Fruit fly (Drosophila melanogaster) whole organism, wandering third instar larva: ENCODE measurements around the gene CG6961.
A peak's percentile ranks its signal among the peaks of the same experiment; 100 is the strongest.

Source experiments
- Abd-B ChIP-seq: fragments of >200 bp; optimal IDR thresholded peaks from 2 replicates; lab custom pipeline; 2017; ENCODE audit warnings: missing biosample characterization, missing genetic modification characterization
- CG32264 ChIP-seq: fragments of 200-800 bp; sonication (Bioruptor generic); optimal IDR thresholded peaks from 2 replicates; lab custom pipeline; 2016; ENCODE audit warnings: missing biosample characterization, missing genetic modification characterization
- CrebA ChIP-seq: fragments of 200-800 bp; sonication (Bioruptor generic); optimal IDR thresholded peaks from 2 replicates; lab custom pipeline; 2016; ENCODE audit warnings: missing biosample characterization, mild to moderate bottlenecking, missing genetic modification characterization, borderline replicate concordance
- Dfd ChIP-seq: fragments of >200 bp; optimal IDR thresholded peaks from 2 replicates; lab custom pipeline; 2017; ENCODE audit warnings: missing biosample characterization, missing genetic modification characterization
- Dif ChIP-seq: fragments of 200-275, 200-300 bp; sonication (Bioruptor generic); optimal IDR thresholded peaks from 2 replicates; lab custom pipeline; 2018; ENCODE audit warnings: missing biosample characterization, missing genetic modification characterization; ENCODE audit not compliant: partially characterized antibody
- HLH106 ChIP-seq: fragments of 200-800 bp; optimal IDR thresholded peaks from 3 replicates; lab custom pipeline; 2019; ENCODE audit warnings: missing biosample characterization, mild to moderate bottlenecking, missing genetic modification characterization, moderate library complexity
- Hnf4 ChIP-seq: fragments of 200-800 bp; sonication (Bioruptor generic); optimal IDR thresholded peaks from 2 replicates; lab custom pipeline; 2016; ENCODE audit warnings: missing biosample characterization, mild to moderate bottlenecking, missing genetic modification characterization
- Hr78 ChIP-seq: fragments of >200 bp; optimal IDR thresholded peaks from 2 replicates; lab custom pipeline; 2017; ENCODE audit warnings: missing biosample characterization, missing genetic modification characterization
- Hr83 ChIP-seq: fragments of 200-300 bp; sonication (Bioruptor generic); optimal IDR thresholded peaks from 2 replicates; lab custom pipeline; 2016; ENCODE audit warnings: missing biosample characterization, mild to moderate bottlenecking, missing genetic modification characterization, moderate library complexity; ENCODE audit not compliant: poor library complexity, severe bottlenecking
- Jra ChIP-seq: sonication (Bioruptor generic); optimal IDR thresholded peaks from 2 replicates; lab custom pipeline; 2016; ENCODE audit warnings: missing biosample characterization, missing genetic modification characterization
- Mio ChIP-seq: sonication (Bioruptor generic); optimal IDR thresholded peaks from 2 replicates; lab custom pipeline; 2016; ENCODE audit warnings: missing biosample characterization, missing genetic modification characterization
- N ChIP-seq: fragments of >200 bp; optimal IDR thresholded peaks from 2 replicates; lab custom pipeline; 2018; ENCODE audit warnings: missing biosample characterization, missing external identifiers, missing genetic modification characterization
- OdsH ChIP-seq: fragments of 200-800 bp; sonication (Bioruptor generic); optimal IDR thresholded peaks from 2 replicates; lab custom pipeline; 2016; ENCODE audit warnings: missing biosample characterization, mild to moderate bottlenecking, missing genetic modification characterization
- Rel ChIP-seq, 2 experiments: fragments of 200-800 bp; sonication (Bioruptor generic) in 1 of 2; optimal IDR thresholded peaks; 2 replicates in 1 of 2; 3 replicates in 1 of 2; lab custom pipeline; 2016 to 2019; ENCODE audit warnings: mild to moderate bottlenecking in 2 of 2, missing biosample characterization in 2 of 2, missing genetic modification characterization in 2 of 2, moderate library complexity in 1 of 2
- Sp1 ChIP-seq: fragments of 200-800 bp; sonication (Bioruptor generic); optimal IDR thresholded peaks from 3 replicates; lab custom pipeline; 2019; ENCODE audit warnings: missing biosample characterization, mild to moderate bottlenecking, missing genetic modification characterization, moderate library complexity
- br ChIP-seq: fragments of 200-800 bp; sonication (Bioruptor generic); optimal IDR thresholded peaks from 2 replicates; lab custom pipeline; 2016; ENCODE audit warnings: missing biosample characterization, missing genetic modification characterization
- brk ChIP-seq: fragments of 200-800 bp; sonication (Bioruptor generic); optimal IDR thresholded peaks from 2 replicates; lab custom pipeline; 2016; ENCODE audit warnings: missing biosample characterization, mild to moderate bottlenecking, missing genetic modification characterization
- dmrt93B ChIP-seq: fragments of 200-800 bp; sonication (Bioruptor generic); optimal IDR thresholded peaks from 2 replicates; lab custom pipeline; 2018; ENCODE audit warnings: missing biosample characterization, mild to moderate bottlenecking, missing genetic modification characterization
- dsf ChIP-seq: sonication (Bioruptor generic); optimal IDR thresholded peaks from 2 replicates; lab custom pipeline; 2016; ENCODE audit warnings: missing biosample characterization, missing genetic modification characterization, borderline replicate concordance
- ey ChIP-seq: fragments of 200-800 bp; sonication (Bioruptor generic); optimal IDR thresholded peaks from 2 replicates; lab custom pipeline; 2016; ENCODE audit warnings: missing biosample characterization, missing genetic modification characterization
- fru ChIP-seq: fragments of 200-800 bp; sonication (Bioruptor generic); optimal IDR thresholded peaks from 3 replicates; lab custom pipeline; 2016; ENCODE audit warnings: missing biosample characterization, mild to moderate bottlenecking, missing genetic modification characterization
- jim ChIP-seq: fragments of 175-275, 200-325 bp; sonication (Bioruptor generic); optimal IDR thresholded peaks from 2 replicates; lab custom pipeline; 2016; ENCODE audit warnings: missing biosample characterization, mild to moderate bottlenecking, missing genetic modification characterization
- lola ChIP-seq: fragments of >200 bp; optimal IDR thresholded peaks from 2 replicates; lab custom pipeline; 2017; ENCODE audit warnings: missing biosample characterization, missing genetic modification characterization
- pan ChIP-seq: fragments of >200 bp; optimal IDR thresholded peaks from 2 replicates; lab custom pipeline; 2017
- psq ChIP-seq: fragments of 200-800 bp; sonication (Bioruptor generic); optimal IDR thresholded peaks from 3 replicates; lab custom pipeline; 2017; ENCODE audit warnings: missing biosample characterization, mild to moderate bottlenecking, missing genetic modification characterization, moderate library complexity
- rgr ChIP-seq: fragments of 200-800 bp; sonication (Bioruptor generic); optimal IDR thresholded peaks from 3 replicates; lab custom pipeline; 2016; ENCODE audit warnings: missing biosample characterization, mild to moderate bottlenecking, missing genetic modification characterization
- sage ChIP-seq: fragments of 200-800 bp; sonication (Bioruptor generic); optimal IDR thresholded peaks from 2 replicates; lab custom pipeline; 2016; ENCODE audit warnings: missing biosample characterization, mild to moderate bottlenecking, missing genetic modification characterization
- sv ChIP-seq: fragments of 200-800 bp; sonication (Bioruptor generic); optimal IDR thresholded peaks from 3 replicates; lab custom pipeline; 2016; ENCODE audit warnings: missing biosample characterization, missing genetic modification characterization
- usp ChIP-seq: fragments of >200 bp; optimal IDR thresholded peaks from 2 replicates; lab custom pipeline; 2017; ENCODE audit warnings: missing biosample characterization, missing genetic modification characterization
- woc ChIP-seq: sonication (Bioruptor generic); optimal IDR thresholded peaks from 2 replicates; lab custom pipeline; 2016; ENCODE audit warnings: missing biosample characterization, mild to moderate bottlenecking, missing genetic modification characterization

The CG6961 gene

DNA sequence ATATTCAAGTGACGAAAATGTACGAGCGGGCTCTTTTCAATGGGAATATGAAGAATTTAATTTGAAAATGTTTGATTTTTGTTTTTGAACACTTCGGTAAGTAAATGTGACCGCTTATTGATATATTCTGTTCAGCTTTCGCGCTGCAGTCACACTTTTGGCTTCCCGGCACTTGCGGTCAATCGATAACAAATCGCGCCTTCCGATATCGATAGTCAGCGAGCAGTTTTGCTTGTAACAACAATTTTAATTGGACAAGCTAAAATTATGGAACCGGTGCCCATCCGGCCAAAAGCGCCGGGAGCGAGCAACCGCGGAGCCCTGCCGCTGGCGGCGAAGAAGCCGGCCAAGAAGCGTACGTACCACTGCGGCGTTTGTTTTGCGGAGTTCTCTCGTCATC lies 42.4 kb upstream of the CG6961 start, which contains the start of gene CG7101:
TSS of gene CG7101 (plus strand) at position 196 of the 400 bp plus-strand sequence.
- TF ChIP-seq CrebA (no peak), sv (GFP tag; lab: Kevin White, UChicago) (no peak), dsf (GFP tag; lab: Kevin White, UChicago) (no peak), Dfd (GFP tag; lab: Kevin White, UChicago) (no peak), Sp1 (no peak), HLH106 (tag; lab: Kevin White, UChicago) (no peak), psq (GFP tag; lab: Kevin White, UChicago) (no peak), lola (GFP tag; lab: Kevin White, UChicago) (no peak), CG32264 (GFP tag; lab: Kevin White, UChicago) (no peak), jim (GFP tag; lab: Kevin White, UChicago) (no peak), Hnf4 (no peak)
- TF ChIP-seq, all 38 proteins: peak for 0

DNA sequence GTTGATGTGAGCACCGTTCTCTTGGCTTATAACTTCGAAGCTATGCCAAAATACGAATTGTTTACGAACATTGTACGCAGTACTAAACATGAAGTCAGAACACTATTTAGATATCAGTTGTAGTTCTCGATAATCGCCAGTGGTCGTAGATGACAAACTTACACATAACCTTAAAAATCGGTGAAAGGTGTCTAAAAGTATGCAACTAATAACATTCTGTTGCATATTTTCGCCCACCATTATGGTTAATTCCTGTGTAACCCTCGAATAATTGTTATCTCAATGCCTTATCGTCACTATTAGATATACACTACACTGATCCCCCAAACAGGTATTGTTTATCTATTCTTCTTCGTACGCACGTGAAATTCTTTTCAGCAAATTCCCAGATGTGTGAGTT lies 26.9 kb upstream of the CG6961 start:
- TF ChIP-seq lola (GFP tag; lab: Kevin White, UChicago) (no peak), usp (GFP tag; lab: Kevin White, UChicago) (no peak), Abd-B (GFP tag; lab: Kevin White, UChicago) (no peak), Hnf4 (no peak), Mio (no peak)
- TF ChIP-seq, all 38 proteins: peak for 0

dm6 chrX:18814373-18814772 lies 26.4 kb upstream of the CG6961 start:
- no peak for TF ChIP-seq Abd-B (GFP tag; lab: Kevin White, UChicago)
- peak; percentile 75 for TF ChIP-seq Dfd (GFP tag; lab: Kevin White, UChicago)

DNA sequence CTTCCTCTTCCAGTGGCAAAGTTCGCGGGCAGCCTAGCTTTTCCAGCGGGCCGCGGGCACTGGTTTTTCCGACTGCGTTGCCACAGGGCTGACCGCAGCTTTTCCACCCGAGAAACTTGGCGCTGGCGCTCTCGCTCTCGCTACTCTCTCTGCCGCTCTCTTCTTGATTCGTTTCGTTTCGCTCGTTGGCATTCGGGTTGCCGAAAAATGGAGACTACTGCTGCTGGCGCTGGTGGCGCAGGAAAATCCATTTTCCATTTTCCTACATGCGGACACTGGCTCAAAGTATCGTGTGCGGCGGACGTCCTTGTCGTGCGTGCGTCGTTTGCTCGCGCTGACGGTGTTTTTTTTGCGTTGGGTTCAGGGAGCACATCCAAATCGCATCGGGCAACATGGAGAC lies 25.0 kb upstream of the CG6961 start, which contains the start of gene CG42450:
TSS of gene CG42450 (plus strand) at position 249 of the 400 bp plus-strand sequence.
- TF ChIP-seq ey (GFP tag; lab: Kevin White, UChicago) (no peak), usp (GFP tag; lab: Kevin White, UChicago) (no peak), Dif (no peak), CG32264 (GFP tag; lab: Kevin White, UChicago) (no peak), brk (no peak), fru (GFP tag; lab: Kevin White, UChicago) (no peak), lola (GFP tag; lab: Kevin White, UChicago) (no peak), Jra (GFP tag; lab: Kevin White, UChicago) (no peak)

DNA sequence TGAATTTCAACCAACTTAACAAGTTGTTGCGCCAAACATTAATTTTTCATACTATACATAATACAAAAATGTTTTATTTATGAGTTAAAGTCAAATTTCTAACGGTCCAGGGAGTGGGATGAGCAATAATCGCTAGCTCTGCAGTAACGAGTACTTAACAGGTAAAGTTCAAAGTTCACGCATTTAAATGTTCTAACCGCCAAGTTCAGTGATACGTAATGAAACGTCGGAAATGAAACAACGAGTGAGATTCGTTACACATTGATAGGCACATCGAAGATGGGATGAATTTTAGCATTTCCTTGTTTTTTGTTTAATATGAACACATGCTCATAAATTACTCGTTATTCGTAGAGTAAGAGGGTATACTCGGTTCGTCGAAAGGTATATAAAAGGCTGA lies 24.1 kb upstream of the CG6961 start:
- TF ChIP-seq dmrt93B (GFP tag; lab: Kevin White, UChicago) = no peak
- TF ChIP-seq Sp1 = no peak
- TF ChIP-seq ey (GFP tag; lab: Kevin White, UChicago) = no peak
- no peak for TF ChIP-seq psq (GFP tag; lab: Kevin White, UChicago)
- TF ChIP-seq pan (lab: Kevin White, UChicago) = no peak
- TF ChIP-seq Jra (GFP tag; lab: Kevin White, UChicago) = no peak
- TF ChIP-seq woc (GFP tag; lab: Kevin White, UChicago) = no peak
- TF ChIP-seq fru (GFP tag; lab: Kevin White, UChicago) = no peak
- no peak for TF ChIP-seq Hr83 (GFP tag; lab: Kevin White, UChicago)
- no peak for TF ChIP-seq Mio
- TF ChIP-seq CrebA = no peak
- TF ChIP-seq br (GFP tag; lab: Kevin White, UChicago) = no peak
- TF ChIP-seq N (GFP tag; lab: Kevin White, UChicago) = no peak
- TF ChIP-seq CG32264 (GFP tag; lab: Kevin White, UChicago) = no peak
- no peak for TF ChIP-seq Hnf4
- TF ChIP-seq Abd-B (GFP tag; lab: Kevin White, UChicago) = no peak
- TF ChIP-seq OdsH (GFP tag; lab: Kevin White, UChicago) = no peak
- no peak for TF ChIP-seq rgr (GFP tag; lab: Kevin White, UChicago)
- no peak for TF ChIP-seq Rel (GFP tag; optimal IDR thresholded peaks at IDR 0.05; lab: Kevin White, UChicago)
- no peak for TF ChIP-seq Rel (tag; optimal IDR thresholded peaks at IDR 0.05; lab: Kevin White, UChicago)

- no peak for TF ChIP-seq sage
- no peak for TF ChIP-seq fru (GFP tag; lab: Kevin White, UChicago)
- no peak for TF ChIP-seq dmrt93B (GFP tag; lab: Kevin White, UChicago)
- no peak for TF ChIP-seq Hr78 (GFP tag; lab: Kevin White, UChicago)
- TF ChIP-seq usp (GFP tag; lab: Kevin White, UChicago) = no peak
- TF ChIP-seq HLH106 (tag; lab: Kevin White, UChicago) = no peak
- no peak for TF ChIP-seq br (GFP tag; lab: Kevin White, UChicago)
- no peak for TF ChIP-seq sv (GFP tag; lab: Kevin White, UChicago)
These were observed 18.4 kb upstream of the CG6961 start, which contains the start of gene CG7058 for dm6 chrX:18806365-18806764. CG7058 (plus strand) TSS chrX:18806694.
